1 fruit fly cellular context compared by ENCODE assay signal in genomic region chr3R:7075712-7076183, dm6.
A peak's percentile ranks its signal among the peaks of the same experiment; 100 is the strongest.
TF ChIP-seq lines count a peak whose summit lies in the region.

No protein-coding gene starts in this region.

TF ChIP-seq in whole organism, embryonic, 481 proteins besides CTCF, POLR2A, EP300 and RAD21 (continued from another document and continues in another):
- peak; percentile 65 for TF ChIP-seq CG8281 (tag; optimal IDR thresholded peaks at IDR 0.05; lab: Kevin White, UChicago)
- TF ChIP-seq CG13775 (GFP tag; optimal IDR thresholded peaks at IDR 0.05; lab: Kevin White, UChicago): peak; percentile 87
- TF ChIP-seq toy (GFP tag; IDR thresholded peaks at IDR 0.05; lab: Robert Waterston, UW): no peak
- TF ChIP-seq ase (GFP tag; IDR thresholded peaks at IDR 0.05; lab: Robert Waterston, UW): no peak
- peak; percentile 58 for TF ChIP-seq twi (tag; optimal IDR thresholded peaks at IDR 0.05; lab: Kevin White, UChicago)
- TF ChIP-seq CG12659 (GFP tag; optimal IDR thresholded peaks at IDR 0.05; lab: Kevin White, UChicago): peak; percentile 84
- no peak for TF ChIP-seq lmd (GFP tag; IDR thresholded peaks at IDR 0.05; lab: Robert Waterston, UW)
- TF ChIP-seq ap (GFP tag; IDR thresholded peaks at IDR 0.05; lab: Robert Waterston, UW): no peak
- TF ChIP-seq CG10321 (GFP tag; IDR thresholded peaks at IDR 0.05; lab: Robert Waterston, UW): no peak
- peak; percentile 89 to 93 for TF ChIP-seq dpn (GFP tag; optimal IDR thresholded peaks at IDR 0.05; lab: Kevin White, UChicago)
- no peak for TF ChIP-seq prd (optimal IDR thresholded peaks at IDR 0.05; lab: Kevin White, UChicago)
- no peak for TF ChIP-seq prd (GFP tag; IDR thresholded peaks at IDR 0.05; lab: Robert Waterston, UW)
- peak; percentile 76 for TF ChIP-seq exex (tag; optimal IDR thresholded peaks at IDR 0.05; lab: Kevin White, UChicago)
- no peak for TF ChIP-seq Dbx (GFP tag; IDR thresholded peaks at IDR 0.05; lab: Robert Waterston, UW)
- no peak for TF ChIP-seq NFAT (GFP tag; IDR thresholded peaks at IDR 0.05; lab: Robert Waterston, UW)
- peak; percentile 0 for TF ChIP-seq MESR4 (GFP tag; optimal IDR thresholded peaks at IDR 0.05; lab: Kevin White, UChicago)
- peak; percentile 90 for TF ChIP-seq CG10209 (GFP tag; optimal IDR thresholded peaks at IDR 0.05; lab: Kevin White, UChicago)
- TF ChIP-seq cwo (GFP tag; optimal IDR thresholded peaks at IDR 0.05; lab: Kevin White, UChicago): peak; percentile 88
- TF ChIP-seq Hand (GFP tag; optimal IDR thresholded peaks at IDR 0.05; lab: Kevin White, UChicago): peak; percentile 78
- TF ChIP-seq zf30C (GFP tag; optimal IDR thresholded peaks at IDR 0.05; lab: Kevin White, UChicago): peak; percentile 94
- TF ChIP-seq kah (GFP tag; optimal IDR thresholded peaks at IDR 0.05; lab: Kevin White, UChicago): peak; percentile 73
- no peak for TF ChIP-seq CG14860 (GFP tag; IDR thresholded peaks at IDR 0.05; lab: Robert Waterston, UW; ENCODE audit: partially characterized antibody)
- TF ChIP-seq ATbp (GFP tag; optimal IDR thresholded peaks at IDR 0.05; lab: Kevin White, UChicago): peak; percentile 91
- no peak for TF ChIP-seq Atf6 (GFP tag; IDR thresholded peaks at IDR 0.05; lab: Robert Waterston, UW)
- TF ChIP-seq CG17385 (GFP tag; optimal IDR thresholded peaks at IDR 0.05; lab: Kevin White, UChicago): peak; percentile 86
- TF ChIP-seq Hr78 (GFP tag; optimal IDR thresholded peaks at IDR 0.05; lab: Kevin White, UChicago): peak in 1 of 2 experiments; percentile 78
- peak; percentile 89 for TF ChIP-seq phol (tag; optimal IDR thresholded peaks at IDR 0.05; lab: Kevin White, UChicago)
- peak; percentile 87 for TF ChIP-seq bcd (GFP tag; optimal IDR thresholded peaks at IDR 0.05; lab: Kevin White, UChicago)
- no peak for TF ChIP-seq sens-2 (GFP tag; IDR thresholded peaks at IDR 0.05; lab: Robert Waterston, UW)
- TF ChIP-seq CG13424 (tag; optimal IDR thresholded peaks at IDR 0.05; lab: Kevin White, UChicago): peak; percentile 88
- TF ChIP-seq CG9609 (GFP tag; optimal IDR thresholded peaks at IDR 0.05; lab: Kevin White, UChicago): peak; percentile 92
- TF ChIP-seq h (optimal IDR thresholded peaks at IDR 0.05; lab: Kevin White, UChicago): no peak
- peak; percentile 65 for TF ChIP-seq CG7928 (GFP tag; optimal IDR thresholded peaks at IDR 0.05; lab: Kevin White, UChicago)
- no peak for TF ChIP-seq GATAe (GFP tag; conservative IDR thresholded peaks at IDR 0.05; lab: Robert Waterston, UW)
- TF ChIP-seq ac (GFP tag; optimal IDR thresholded peaks at IDR 0.05; lab: Kevin White, UChicago): peak; percentile 25
- peak; percentile 89 for TF ChIP-seq CG15269 (tag; optimal IDR thresholded peaks at IDR 0.05; lab: Kevin White, UChicago)
- TF ChIP-seq nerfin-2 (GFP tag; IDR thresholded peaks at IDR 0.05; lab: Robert Waterston, UW; ENCODE audit: partially characterized antibody): no peak
- no peak for TF ChIP-seq hkb (optimal IDR thresholded peaks at IDR 0.05; lab: Kevin White, UChicago)
- no peak for TF ChIP-seq hkb (GFP tag; IDR thresholded peaks at IDR 0.05; lab: Robert Waterston, UW)
- TF ChIP-seq CG12942 (GFP tag; optimal IDR thresholded peaks at IDR 0.05; lab: Kevin White, UChicago): peak; percentile 77
- TF ChIP-seq cato (GFP tag; optimal IDR thresholded peaks at IDR 0.05; lab: Kevin White, UChicago; ENCODE audit: borderline replicate concordance): peak; percentile 71
- peak; percentile 92 for TF ChIP-seq CG9727 (GFP tag; optimal IDR thresholded peaks at IDR 0.05; lab: Kevin White, UChicago)
- TF ChIP-seq CG18262 (tag; optimal IDR thresholded peaks at IDR 0.05; lab: Kevin White, UChicago): peak; percentile 89
- peak; percentile 77 for TF ChIP-seq CG7987 (GFP tag; optimal IDR thresholded peaks at IDR 0.05; lab: Kevin White, UChicago)
- peak; percentile 91 for TF ChIP-seq lbe (GFP tag; optimal IDR thresholded peaks at IDR 0.05; lab: Kevin White, UChicago)
- TF ChIP-seq tup (GFP tag; optimal IDR thresholded peaks at IDR 0.05; lab: Kevin White, UChicago): peak; percentile 67
- no peak for TF ChIP-seq sna (GFP tag; IDR thresholded peaks at IDR 0.05; lab: Robert Waterston, UW; ENCODE audit: partially characterized antibody)
- TF ChIP-seq CG7786 (GFP tag; optimal IDR thresholded peaks at IDR 0.05; lab: Kevin White, UChicago): peak; percentile 92
- TF ChIP-seq bab2 (GFP tag; optimal IDR thresholded peaks at IDR 0.05; lab: Kevin White, UChicago): peak; percentile 95
- no peak for TF ChIP-seq ftz-f1 (GFP tag; optimal IDR thresholded peaks at IDR 0.05; lab: Kevin White, UChicago)
- TF ChIP-seq Usf (GFP tag; optimal IDR thresholded peaks at IDR 0.05; lab: Kevin White, UChicago): peak; percentile 71
- TF ChIP-seq Deaf1 (tag; optimal IDR thresholded peaks at IDR 0.05; lab: Kevin White, UChicago): peak; percentile 66
- TF ChIP-seq pnt (GFP tag; optimal IDR thresholded peaks at IDR 0.05; lab: Kevin White, UChicago): peak; percentile 73
- peak; percentile 88 for TF ChIP-seq Asciz (GFP tag; optimal IDR thresholded peaks at IDR 0.05; lab: Kevin White, UChicago)
- peak; percentile 85 for TF ChIP-seq Bteb2 (GFP tag; optimal IDR thresholded peaks at IDR 0.05; lab: Kevin White, UChicago)
- TF ChIP-seq Rx (GFP tag; IDR thresholded peaks at IDR 0.05; lab: Robert Waterston, UW): no peak
- TF ChIP-seq CG3847 (GFP tag; IDR thresholded peaks at IDR 0.05; lab: Robert Waterston, UW): no peak
- TF ChIP-seq Poxn (GFP tag; IDR thresholded peaks at IDR 0.05; lab: Robert Waterston, UW): no peak
- peak; percentile 91 for TF ChIP-seq tin (GFP tag; optimal IDR thresholded peaks at IDR 0.05; lab: Kevin White, UChicago)
- TF ChIP-seq BEAF-32 (GFP tag; optimal IDR thresholded peaks at IDR 0.05; lab: Kevin White, UChicago): no peak
- TF ChIP-seq Dek (tag; optimal IDR thresholded peaks at IDR 0.05; lab: Kevin White, UChicago): peak; percentile 88
- TF ChIP-seq CG1024 (GFP tag; IDR thresholded peaks at IDR 0.05; lab: Robert Waterston, UW): no peak
- TF ChIP-seq Dref (GFP tag; IDR thresholded peaks at IDR 0.05; lab: Robert Waterston, UW): no peak
- TF ChIP-seq Atf3 (GFP tag; optimal IDR thresholded peaks at IDR 0.05; lab: Kevin White, UChicago): peak; percentile 81
- peak; percentile 81 for TF ChIP-seq CG15514 (GFP tag; optimal IDR thresholded peaks at IDR 0.05; lab: Kevin White, UChicago)
- peak; percentile 87 for TF ChIP-seq oc (tag; optimal IDR thresholded peaks at IDR 0.05; lab: Kevin White, UChicago)
- peak; percentile 87 for TF ChIP-seq CoRest (tag; optimal IDR thresholded peaks at IDR 0.05; lab: Kevin White, UChicago)
- peak; percentile 90 for TF ChIP-seq zen (tag; optimal IDR thresholded peaks at IDR 0.05; lab: Kevin White, UChicago)
- no peak for TF ChIP-seq otp (GFP tag; IDR thresholded peaks at IDR 0.05; lab: Robert Waterston, UW)
- no peak for TF ChIP-seq ssp (GFP tag; IDR thresholded peaks at IDR 0.05; lab: Robert Waterston, UW)
- TF ChIP-seq HLHmδ (GFP tag; optimal IDR thresholded peaks at IDR 0.05; lab: Kevin White, UChicago): no peak
- peak; percentile 92 for TF ChIP-seq Xbp1 (GFP tag; optimal IDR thresholded peaks at IDR 0.05; lab: Kevin White, UChicago)
- peak; percentile 80 for TF ChIP-seq CG4854 (GFP tag; optimal IDR thresholded peaks at IDR 0.05; lab: Kevin White, UChicago)
- no peak for TF ChIP-seq Doc2 (GFP tag; IDR thresholded peaks at IDR 0.05; lab: Robert Waterston, UW)
- no peak for TF ChIP-seq sim (GFP tag; IDR thresholded peaks at IDR 0.05; lab: Robert Waterston, UW)
- peak; percentile 63 for TF ChIP-seq salm (tag; optimal IDR thresholded peaks at IDR 0.05; lab: Kevin White, UChicago)
- no peak for TF ChIP-seq fru (optimal IDR thresholded peaks at IDR 0.05; lab: Kevin White, UChicago)
- TF ChIP-seq vvl (GFP tag; IDR thresholded peaks at IDR 0.05; lab: Robert Waterston, UW): no peak
- no peak for TF ChIP-seq CG17912 (GFP tag; optimal IDR thresholded peaks at IDR 0.05; lab: Kevin White, UChicago)
- peak; percentile 86 for TF ChIP-seq NC2β (GFP tag; optimal IDR thresholded peaks at IDR 0.05; lab: Kevin White, UChicago)
- no peak for TF ChIP-seq al (GFP tag; IDR thresholded peaks at IDR 0.05; lab: Robert Waterston, UW)
- TF ChIP-seq CG17359 (tag; optimal IDR thresholded peaks at IDR 0.05; lab: Kevin White, UChicago): peak; percentile 94
- TF ChIP-seq CG9932 (GFP tag; IDR thresholded peaks at IDR 0.05; lab: Robert Waterston, UW): no peak
- TF ChIP-seq chn (GFP tag; optimal IDR thresholded peaks at IDR 0.05; lab: Kevin White, UChicago): peak; percentile 88
- TF ChIP-seq Mrtf (GFP tag; IDR thresholded peaks at IDR 0.05; lab: Robert Waterston, UW): no peak
- peak; percentile 99 for TF ChIP-seq Ets65A (GFP tag; lab: Kevin White, UChicago)
- peak; percentile 52 for TF ChIP-seq TFAM (GFP tag; optimal IDR thresholded peaks at IDR 0.05; lab: Kevin White, UChicago)
- TF ChIP-seq CG10979 (tag; optimal IDR thresholded peaks at IDR 0.05; lab: Kevin White, UChicago): peak; percentile 92
- no peak for TF ChIP-seq gce (GFP tag; IDR thresholded peaks at IDR 0.05; lab: Robert Waterston, UW)
- peak; percentile 85 for TF ChIP-seq tio (GFP tag; optimal IDR thresholded peaks at IDR 0.05; lab: Kevin White, UChicago)
- TF ChIP-seq CG11560 (tag; IDR thresholded peaks at IDR 0.05; lab: Robert Waterston, UW): no peak
- TF ChIP-seq pb (GFP tag; optimal IDR thresholded peaks at IDR 0.05; lab: Kevin White, UChicago): peak; percentile 85
- no peak for TF ChIP-seq Ravus (GFP tag; IDR thresholded peaks at IDR 0.05; lab: Robert Waterston, UW)
- TF ChIP-seq eve (GFP tag; optimal IDR thresholded peaks at IDR 0.05; lab: Kevin White, UChicago): no peak
- TF ChIP-seq CG6813 (GFP tag; optimal IDR thresholded peaks at IDR 0.05; lab: Kevin White, UChicago): peak; percentile 87
- peak; percentile 83 for TF ChIP-seq gsb-n (tag; optimal IDR thresholded peaks at IDR 0.05; lab: Kevin White, UChicago)
- no peak for TF ChIP-seq CG1832 (GFP tag; optimal IDR thresholded peaks at IDR 0.05; lab: Kevin White, UChicago)
- TF ChIP-seq CG2678 (tag; optimal IDR thresholded peaks at IDR 0.05; lab: Kevin White, UChicago): peak; percentile 94
- TF ChIP-seq insv (GFP tag; optimal IDR thresholded peaks at IDR 0.05; lab: Kevin White, UChicago): peak in 1 of 2 experiments; percentile 15
- TF ChIP-seq lov (optimal IDR thresholded peaks at IDR 0.05; lab: Kevin White, UChicago): no peak
- no peak for TF ChIP-seq lov (GFP tag; IDR thresholded peaks at IDR 0.05; lab: Robert Waterston, UW)
- peak; percentile 85 for TF ChIP-seq CG8944 (GFP tag; optimal IDR thresholded peaks at IDR 0.05; lab: Kevin White, UChicago)
- TF ChIP-seq Chrac-16 (GFP tag; optimal IDR thresholded peaks at IDR 0.05; lab: Kevin White, UChicago): peak; percentile 88
- TF ChIP-seq Fer2 (tag; optimal IDR thresholded peaks at IDR 0.05; lab: Kevin White, UChicago): peak; percentile 64
- no peak for TF ChIP-seq pita (GFP tag; optimal IDR thresholded peaks at IDR 0.05; lab: Kevin White, UChicago)
- peak; percentile 66 for TF ChIP-seq CG7271 (tag; optimal IDR thresholded peaks at IDR 0.05; lab: Kevin White, UChicago)
- TF ChIP-seq wek (GFP tag; optimal IDR thresholded peaks at IDR 0.05; lab: Kevin White, UChicago): peak; percentile 22
- TF ChIP-seq CG8924 (tag; optimal IDR thresholded peaks at IDR 0.05; lab: Kevin White, UChicago): peak; percentile 91
- peak; percentile 85 for TF ChIP-seq CG14710 (tag; optimal IDR thresholded peaks at IDR 0.05; lab: Kevin White, UChicago)
- peak; percentile 54 for TF ChIP-seq HmgD (GFP tag; optimal IDR thresholded peaks at IDR 0.05; lab: Kevin White, UChicago)
- peak; percentile 57 for TF ChIP-seq CG4328 (GFP tag; optimal IDR thresholded peaks at IDR 0.05; lab: Kevin White, UChicago)
- TF ChIP-seq CG16779 (GFP tag; IDR thresholded peaks at IDR 0.05; lab: Robert Waterston, UW): no peak
- no peak for TF ChIP-seq yki (optimal IDR thresholded peaks at IDR 0.05; lab: Kevin White, UChicago)
- TF ChIP-seq ash1 (GFP tag; optimal IDR thresholded peaks at IDR 0.05; lab: Kevin White, UChicago): peak; percentile 68
- TF ChIP-seq z (GFP tag; IDR thresholded peaks at IDR 0.05; lab: Robert Waterston, UW): no peak
- TF ChIP-seq eyg (GFP tag; optimal IDR thresholded peaks at IDR 0.05; lab: Kevin White, UChicago): peak; percentile 75
- peak; percentile 90 for TF ChIP-seq CG12219 (GFP tag; optimal IDR thresholded peaks at IDR 0.05; lab: Kevin White, UChicago)
- TF ChIP-seq CG8478 (optimal IDR thresholded peaks at IDR 0.05; lab: Kevin White, UChicago): no peak
- no peak for TF ChIP-seq cas (GFP tag; IDR thresholded peaks at IDR 0.05; lab: Robert Waterston, UW)
- TF ChIP-seq BtbVII (GFP tag; optimal IDR thresholded peaks at IDR 0.05; lab: Kevin White, UChicago): peak; percentile 91
- peak; percentile 87 for TF ChIP-seq CG16863 (GFP tag; optimal IDR thresholded peaks at IDR 0.05; lab: Kevin White, UChicago)
- TF ChIP-seq CG8359 (GFP tag; optimal IDR thresholded peaks at IDR 0.05; lab: Kevin White, UChicago; ENCODE audit: borderline replicate concordance): peak; percentile 84
- TF ChIP-seq B-H2 (GFP tag; optimal IDR thresholded peaks at IDR 0.05; lab: Kevin White, UChicago): peak; percentile 65
- peak; percentile 73 for TF ChIP-seq Spps (tag; optimal IDR thresholded peaks at IDR 0.05; lab: Kevin White, UChicago)
- peak; percentile 59; the same call in 2 of the 3 replicates for TF ChIP-seq CG7357 (GFP tag; IDR thresholded peaks at IDR 0.05; lab: Robert Waterston, UW)
- TF ChIP-seq CG17829 (tag; optimal IDR thresholded peaks at IDR 0.05; lab: Kevin White, UChicago): peak; percentile 92
- TF ChIP-seq E2f2 (GFP tag; IDR thresholded peaks at IDR 0.05; lab: Robert Waterston, UW): no peak
- no peak for TF ChIP-seq vnd (GFP tag; IDR thresholded peaks at IDR 0.05; lab: Robert Waterston, UW; ENCODE audit: partially characterized antibody)
- no peak for TF ChIP-seq Ada2b (GFP tag; IDR thresholded peaks at IDR 0.05; lab: Robert Waterston, UW)
- peak; percentile 89 for TF ChIP-seq tx (GFP tag; optimal IDR thresholded peaks at IDR 0.05; lab: Kevin White, UChicago)
- TF ChIP-seq Dll (GFP tag; IDR thresholded peaks at IDR 0.05; lab: Robert Waterston, UW; ENCODE audit: partially characterized antibody): no peak
- TF ChIP-seq CG12391 (tag; optimal IDR thresholded peaks at IDR 0.05; lab: Kevin White, UChicago): peak; percentile 91
- no peak for TF ChIP-seq CG42726 (GFP tag; IDR thresholded peaks at IDR 0.05; lab: Robert Waterston, UW; ENCODE audit: partially characterized antibody)
- peak; percentile 92 for TF ChIP-seq Camta (GFP tag; optimal IDR thresholded peaks at IDR 0.05; lab: Kevin White, UChicago)
- no peak for TF ChIP-seq pros (GFP tag; optimal IDR thresholded peaks at IDR 0.05; lab: Kevin White, UChicago)
- TF ChIP-seq cg (GFP tag; optimal IDR thresholded peaks at IDR 0.05; lab: Kevin White, UChicago): no peak
